Worm (Caenorhabditis elegans): ENCODE data around the gene sod-5.

DNA sequence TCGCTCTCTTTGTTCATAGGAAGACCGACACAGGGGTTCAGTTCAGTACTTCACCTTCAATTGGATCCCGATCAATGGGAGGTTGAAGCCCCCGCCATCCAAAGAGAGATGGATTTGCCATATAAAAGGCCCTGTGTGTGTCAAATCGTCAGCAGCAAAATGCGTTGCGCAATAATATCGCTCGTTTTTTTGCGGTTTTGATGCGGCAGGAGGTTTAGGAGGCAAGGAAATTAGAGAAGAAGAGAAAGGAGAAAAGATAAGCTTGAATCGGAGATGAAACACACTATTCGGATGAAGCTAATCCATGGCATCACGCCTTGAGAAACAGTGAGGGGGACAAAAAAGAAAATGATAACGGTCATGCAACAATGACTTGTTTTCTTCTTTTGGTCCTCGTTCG lies 23.0 kb upstream of the sod-5 start:
- TF ChIP-seq lsy-27 (tag; optimal IDR thresholded peaks at IDR 0.05; ENCODE audit: borderline replicate concordance, insufficient read depth) (no peak), F23B12.7 (tag; optimal IDR thresholded peaks at IDR 0.05; ENCODE audit: insufficient read depth) (no peak), somi-1 (GFP tag; optimal IDR thresholded peaks at IDR 0.05) (no peak), ztf-22 (GFP tag; optimal IDR thresholded peaks at IDR 0.05) (no peak), nfya-1 (tag; optimal IDR thresholded peaks at IDR 0.05; ENCODE audit: borderline replicate concordance, insufficient read depth) (no peak), zim-3 (tag; optimal IDR thresholded peaks at IDR 0.05) (no peak), tbx-9 (tag; optimal IDR thresholded peaks at IDR 0.05; ENCODE audit: borderline replicate concordance) (no peak), ama-1 (optimal IDR thresholded peaks at IDR 0.05) (no peak), ama-1 (GFP tag; optimal IDR thresholded peaks at IDR 0.05) (no peak), bed-2 (GFP tag; IDR thresholded peaks at IDR 0.05) (no peak), madf-8 (GFP tag; conservative IDR thresholded peaks at IDR 0.05) (no peak), pha-4 (tag; optimal IDR thresholded peaks at IDR 0.05) (no peak), F49E8.2 (tag; optimal IDR thresholded peaks at IDR 0.05; ENCODE audit: insufficient read depth) (no peak), attf-5 (GFP tag; optimal IDR thresholded peaks at IDR 0.05) (no peak), egl-44 (GFP tag; IDR thresholded peaks at IDR 0.05) (no peak)
